Worm (Caenorhabditis elegans) whole organism, L1 larva: ENCODE results near the gene F45E1.5.

ENCODE experiments used
- C34B4.2 ChIP-seq: sonication (generic microtip); optimal IDR thresholded peaks from 2 replicates; lab custom pipeline; 2017; ENCODE audit warnings: mild to moderate bottlenecking, missing genetic modification characterization, missing compliant biosample characterization
- aly-2 ChIP-seq: fragments of 150-350 bp; optimal IDR thresholded peaks from 2 replicates; lab custom pipeline; 2014; ENCODE audit warnings: missing biosample characterization, missing genetic modification characterization
- ama-1 ChIP-seq: fragments of 150-350 bp; optimal IDR thresholded peaks from 2 replicates; lab custom pipeline; 2014
- blmp-1 ChIP-seq: fragments of 150-350 bp; optimal IDR thresholded peaks from 2 replicates; lab custom pipeline; 2014; ENCODE audit warnings: missing biosample characterization, missing genetic modification characterization
- ceh-63 ChIP-seq: fragments of 200-800 bp; sonication (Bioruptor generic); optimal IDR thresholded peaks from 2 replicates; lab custom pipeline; 2018; ENCODE audit warnings: mild to moderate bottlenecking, missing genetic modification characterization, missing compliant biosample characterization
- ceh-82 ChIP-seq, 3 experiments: fragments of 150-350 bp in 1 of 3; sonication (generic microtip) in 2 of 3; optimal IDR thresholded peaks; 2 replicates each; lab custom pipeline; 2014 to 2017; ENCODE audit warnings: missing biosample characterization in 3 of 3, missing genetic modification characterization in 3 of 3
- dsc-1 ChIP-seq: sonication (generic microtip); optimal IDR thresholded peaks from 2 replicates; lab custom pipeline; 2016; ENCODE audit warnings: mild to moderate bottlenecking, missing genetic modification characterization, missing compliant biosample characterization
- efl-1 ChIP-seq, 4 experiments: fragments of 150-350 bp; optimal IDR thresholded peaks in 3 of 4; peaks in 1 of 4; 1 replicate in 1 of 4; 2 replicates in 3 of 4; lab custom pipeline; 2014; ENCODE audit warnings: missing biosample characterization in 2 of 4, missing genetic modification characterization in 2 of 4, missing genetic modification reagents in 2 of 4
- efl-3 ChIP-seq: fragments of 200-800 bp; sonication (Bioruptor generic); optimal IDR thresholded peaks from 2 replicates; lab custom pipeline; 2018; ENCODE audit warnings: mild to moderate bottlenecking, missing genetic modification characterization, missing compliant biosample characterization
- egl-13 ChIP-seq: sonication (generic microtip); optimal IDR thresholded peaks from 2 replicates; lab custom pipeline; 2016; ENCODE audit warnings: missing genotype, missing genetic modification reagents, missing genetic modification characterization, missing compliant biosample characterization
- elt-2 ChIP-seq: sonication (generic microtip); optimal IDR thresholded peaks from 2 replicates; lab custom pipeline; 2016; ENCODE audit warnings: missing genetic modification characterization, mild to moderate bottlenecking, inconsistent platforms, missing compliant biosample characterization, missing genetic modification reagents
- ets-5 ChIP-seq: fragments of 200-800 bp; sonication (Bioruptor generic); IDR thresholded peaks from 2 replicates; pipeline ENCODE4 v1.3.6; 2022; ENCODE audit warnings: missing genetic modification characterization, missing compliant biosample characterization
- fkh-10 ChIP-seq: sonication (generic microtip); optimal IDR thresholded peaks from 2 replicates; lab custom pipeline; 2017; ENCODE audit warnings: missing biosample characterization, missing genetic modification reagents, missing genetic modification characterization
- fkh-8 ChIP-seq: sonication (generic microtip); optimal IDR thresholded peaks from 2 replicates; lab custom pipeline; 2016; ENCODE audit warnings: mild to moderate bottlenecking, missing genetic modification characterization, missing compliant biosample characterization
- hlh-17 ChIP-seq: fragments of 200-800 bp; sonication (Bioruptor generic); optimal IDR thresholded peaks from 2 replicates; lab custom pipeline; 2018; ENCODE audit warnings: missing genetic modification characterization, mild to moderate bottlenecking, missing compliant biosample characterization, moderate library complexity, borderline replicate concordance
- hlh-4 ChIP-seq: sonication (generic microtip); optimal IDR thresholded peaks from 2 replicates; lab custom pipeline; 2016; ENCODE audit warnings: mild to moderate bottlenecking, missing genetic modification characterization, missing compliant biosample characterization
- isw-1 ChIP-seq: fragments of 200-800 bp; sonication (Bioruptor generic); IDR thresholded peaks from 2 replicates; pipeline ENCODE4 v1.3.6; 2022; ENCODE audit warnings: missing genetic modification characterization, missing compliant biosample characterization
- jun-1 ChIP-seq: fragments of 150-350 bp; optimal IDR thresholded peaks from 2 replicates; lab custom pipeline; 2014; ENCODE audit warnings: missing biosample characterization, missing genetic modification reagents, missing genetic modification characterization
- lin-14 ChIP-seq: fragments of 200-800 bp; sonication (Bioruptor generic); optimal IDR thresholded peaks from 2 replicates; lab custom pipeline; 2018; ENCODE audit warnings: mild to moderate bottlenecking, missing genetic modification characterization, moderate library complexity, missing compliant biosample characterization
- lin-15B ChIP-seq: fragments of 150-350 bp; sonication (generic microtip); optimal IDR thresholded peaks from 3 replicates; lab custom pipeline; 2014; ENCODE audit warnings: missing biosample characterization, missing genetic modification characterization
- lin-35 ChIP-seq, 2 experiments: fragments of 150-350 bp; optimal IDR thresholded peaks; 2 replicates each; lab custom pipeline; 2014; ENCODE audit warnings: missing biosample characterization in 2 of 2, missing genetic modification characterization in 2 of 2, missing genetic modification reagents in 2 of 2
- lin-39 ChIP-seq: fragments of 150-350 bp; optimal IDR thresholded peaks from 2 replicates; lab custom pipeline; 2014; ENCODE audit warnings: missing biosample characterization, missing genetic modification reagents, missing genetic modification characterization
- lsy-2 ChIP-seq, 2 experiments: fragments of 150-350 bp; optimal IDR thresholded peaks; 2 replicates each; lab custom pipeline; 2014; ENCODE audit warnings: missing biosample characterization in 2 of 2, missing genetic modification characterization in 2 of 2
- mdl-1 ChIP-seq, 2 experiments: fragments of 150-350 bp; optimal IDR thresholded peaks; 2 replicates each; lab custom pipeline; 2014 to 2017; ENCODE audit warnings: missing biosample characterization in 2 of 2, missing genetic modification characterization in 2 of 2, inconsistent platforms in 1 of 2
- nhr-11 ChIP-seq: fragments of 150-350 bp; optimal IDR thresholded peaks from 2 replicates; lab custom pipeline; 2014; ENCODE audit warnings: missing biosample characterization, missing genetic modification characterization
- nhr-12 ChIP-seq: sonication (generic microtip); optimal IDR thresholded peaks from 2 replicates; lab custom pipeline; 2017; ENCODE audit warnings: missing biosample characterization, missing genetic modification characterization
- nhr-19 ChIP-seq: fragments of 200-800 bp; sonication (Bioruptor generic); conservative IDR thresholded peaks from 2 replicates; pipeline ENCODE4 v1.3.6; 2022; ENCODE audit warnings: missing genetic modification characterization, missing compliant biosample characterization
- nhr-20 ChIP-seq: sonication (generic microtip); optimal IDR thresholded peaks from 2 replicates; lab custom pipeline; 2016; ENCODE audit warnings: mild to moderate bottlenecking, missing genetic modification characterization, missing compliant biosample characterization
- nhr-47 ChIP-seq: sonication (generic microtip); optimal IDR thresholded peaks from 2 replicates; lab custom pipeline; 2016; ENCODE audit warnings: mild to moderate bottlenecking, missing genetic modification characterization, moderate library complexity, missing compliant biosample characterization
- nhr-71 ChIP-seq: sonication (generic microtip); optimal IDR thresholded peaks from 2 replicates; lab custom pipeline; 2016; ENCODE audit warnings: mild to moderate bottlenecking, missing genetic modification characterization, moderate library complexity, missing compliant biosample characterization
- nhr-76 ChIP-seq: sonication (generic microtip); optimal IDR thresholded peaks from 2 replicates; lab custom pipeline; 2017; ENCODE audit warnings: missing biosample characterization, missing genetic modification characterization
- nhr-77 ChIP-seq: fragments of 150-350 bp; optimal IDR thresholded peaks from 2 replicates; lab custom pipeline; 2014; ENCODE audit warnings: missing biosample characterization, missing genetic modification characterization
- nhr-85 ChIP-seq: sonication (generic microtip); peaks from one replicate; lab custom pipeline; 2016; ENCODE audit warnings: missing genetic modification characterization, inconsistent platforms, missing compliant biosample characterization
- pax-3 ChIP-seq: fragments of 200-800 bp; sonication (Bioruptor generic); optimal IDR thresholded peaks from 2 replicates; lab custom pipeline; 2018; ENCODE audit warnings: mild to moderate bottlenecking, missing genetic modification characterization, moderate library complexity, missing compliant biosample characterization
- pqm-1 ChIP-seq: sonication (generic microtip); optimal IDR thresholded peaks from 3 replicates; lab custom pipeline; 2017; ENCODE audit warnings: missing biosample characterization, missing genetic modification characterization
- rnt-1 ChIP-seq: sonication (generic microtip); optimal IDR thresholded peaks from 2 replicates; lab custom pipeline; 2016; ENCODE audit warnings: mild to moderate bottlenecking, missing genetic modification characterization, moderate library complexity, missing compliant biosample characterization
- sox-4 ChIP-seq: sonication (generic microtip); optimal IDR thresholded peaks from 2 replicates; lab custom pipeline; 2016; ENCODE audit warnings: missing genetic modification characterization, missing compliant biosample characterization
- sptf-1 ChIP-seq: fragments of 150-350 bp; optimal IDR thresholded peaks from 2 replicates; lab custom pipeline; 2014; ENCODE audit warnings: missing biosample characterization, missing genetic modification characterization
- sup-37 ChIP-seq: fragments of 200-800 bp; sonication (Bioruptor generic); optimal IDR thresholded peaks from 2 replicates; lab custom pipeline; 2018; ENCODE audit warnings: mild to moderate bottlenecking, missing genetic modification characterization, missing compliant biosample characterization
- swsn-7 ChIP-seq: sonication (generic microtip); optimal IDR thresholded peaks from 2 replicates; lab custom pipeline; 2016; ENCODE audit warnings: missing genetic modification characterization, missing compliant biosample characterization
- tbx-2 ChIP-seq: sonication (generic microtip); optimal IDR thresholded peaks from 2 replicates; lab custom pipeline; 2016; ENCODE audit warnings: missing genetic modification characterization, missing compliant biosample characterization
- unc-130 ChIP-seq: fragments of 150-350 bp; optimal IDR thresholded peaks from 2 replicates; lab custom pipeline; 2017; ENCODE audit warnings: missing biosample characterization, missing genetic modification characterization, inconsistent platforms
- unc-62 ChIP-seq: fragments of 150-350 bp; optimal IDR thresholded peaks from 2 replicates; lab custom pipeline; 2014; ENCODE audit warnings: missing biosample characterization, missing genetic modification reagents, missing genetic modification characterization
- unc-98 ChIP-seq: fragments of 200-800 bp; sonication (Bioruptor generic); IDR thresholded peaks from 2 replicates; pipeline ENCODE4 v1.3.6; 2022; ENCODE audit warnings: missing genetic modification characterization, missing compliant biosample characterization
- vab-15 ChIP-seq: sonication (generic microtip); optimal IDR thresholded peaks from 2 replicates; lab custom pipeline; 2017; ENCODE audit warnings: missing genotype, mild to moderate bottlenecking, missing genetic modification characterization, missing compliant biosample characterization
- xbp-1 ChIP-seq: sonication (generic microtip); optimal IDR thresholded peaks from 2 replicates; lab custom pipeline; 2016; ENCODE audit warnings: missing genetic modification characterization, missing compliant biosample characterization
- ztf-11 ChIP-seq, 2 experiments: sonication (generic microtip); optimal IDR thresholded peaks; 2 replicates each; lab custom pipeline; 2016 to 2017; ENCODE audit warnings: missing genetic modification characterization in 2 of 2, missing biosample characterization in 1 of 2, missing compliant biosample characterization in 1 of 2
- ztf-4 ChIP-seq: fragments of 150-350 bp; optimal IDR thresholded peaks from 2 replicates; lab custom pipeline; 2014; ENCODE audit warnings: missing biosample characterization, missing genetic modification characterization

Gene F45E1.5

ce11 chrX:7975741-7976140 lies 759 bp upstream of the F45E1.5 start:
- TF ChIP-seq fkh-10 (no peak), rnt-1 (tag; lab: Kevin White, UChicago) (no peak), nhr-77 (tag; lab: Kevin White, UChicago) (no peak), nhr-76 (tag; lab: Kevin White, UChicago) (no peak), elt-2 (tag; lab: Kevin White, UChicago) (peak; percentile 23), hlh-4 (tag; lab: Kevin White, UChicago) (no peak), efl-1 (optimal IDR thresholded peaks at IDR 0.05; lab: Kevin White, UChicago) (no peak), efl-1 (GFP tag; optimal IDR thresholded peaks at IDR 0.05 in 1 of 2; lab: Kevin White, UChicago) (no peak)

- peak; percentile 41 for TF ChIP-seq sox-4 (tag; lab: Kevin White, UChicago)
- no peak for TF ChIP-seq pqm-1
- TF ChIP-seq dsc-1 (tag; lab: Kevin White, UChicago): peak; percentile 31
- no peak for TF ChIP-seq hlh-17 (GFP tag; lab: Kevin White, UChicago)
- no peak for TF ChIP-seq vab-15 (tag; lab: Kevin White, UChicago)
- TF ChIP-seq nhr-11 (tag; lab: Kevin White, UChicago): no peak
- no peak for TF ChIP-seq ceh-82 (tag; optimal IDR thresholded peaks at IDR 0.05; lab: Kevin White, UChicago)
- TF ChIP-seq lin-39 (tag; lab: Kevin White, UChicago): no peak
- peak; percentile 66 for TF ChIP-seq nhr-71 (tag; lab: Kevin White, UChicago)
- TF ChIP-seq fkh-10: no peak
- TF ChIP-seq rnt-1 (tag; lab: Kevin White, UChicago): no peak
- no peak; the same call in 1 of the 2 replicates for TF ChIP-seq isw-1 (GFP tag; lab: Robert Waterston, UW)
- no peak for TF ChIP-seq lin-15B (tag; lab: Kevin White, UChicago)
- TF ChIP-seq fkh-8 (tag; lab: Kevin White, UChicago): peak; percentile 87
- TF ChIP-seq nhr-47 (tag; lab: Kevin White, UChicago): peak; percentile 51
- no peak for TF ChIP-seq ztf-4 (tag; lab: Kevin White, UChicago)
- TF ChIP-seq elt-2 (tag; lab: Kevin White, UChicago): no peak
- no peak for TF ChIP-seq xbp-1 (tag; lab: Kevin White, UChicago)
- no peak for TF ChIP-seq efl-3 (GFP tag; lab: Kevin White, UChicago)
- no peak for TF ChIP-seq mdl-1 (tag; optimal IDR thresholded peaks at IDR 0.05; lab: Kevin White, UChicago)
- no peak for TF ChIP-seq ztf-11 (tag; optimal IDR thresholded peaks at IDR 0.05; lab: Kevin White, UChicago)
Observed at ce11 chrX:7977452-7977851, 952 bp downstream of the F45E1.5 start.

ce11 chrX:7982047-7982446 lies 5.5 kb downstream of the F45E1.5 start, which contains the start of gene his-71:
Gene his-71, minus strand, starts transcription at chrX:7982070.
- TF ChIP-seq unc-130 (tag; lab: Kevin White, UChicago) (no peak), lin-39 (tag; lab: Kevin White, UChicago) (no peak), sptf-1 (no peak), unc-62 (GFP tag; lab: Kevin White, UChicago) (no peak), nhr-85 (tag; lab: Kevin White, UChicago) (peak; percentile 61), pax-3 (tag; lab: Kevin White, UChicago) (no peak), egl-13 (tag; lab: Kevin White, UChicago) (no peak), sox-4 (tag; lab: Kevin White, UChicago) (no peak), ztf-4 (tag; lab: Kevin White, UChicago) (no peak), nhr-20 (tag; lab: Kevin White, UChicago) (peak; percentile 20), mdl-1 (tag; optimal IDR thresholded peaks at IDR 0.05; lab: Kevin White, UChicago) (no peak), efl-3 (GFP tag; lab: Kevin White, UChicago) (no peak), lin-14 (peak; percentile 34), ceh-63 (GFP tag; lab: Kevin White, UChicago) (no peak), lin-35 (GFP tag; optimal IDR thresholded peaks at IDR 0.05; lab: Kevin White, UChicago) (peak in 1 of 2 experiments; percentile 40), ama-1 (no peak), lsy-2 (tag; optimal IDR thresholded peaks at IDR 0.05; lab: Kevin White, UChicago) (no peak), swsn-7 (tag; lab: Kevin White, UChicago) (no peak), nhr-19 (GFP tag; lab: Robert Waterston, UW) (no peak), ets-5 (no peak), nhr-12 (tag; lab: Kevin White, UChicago) (no peak), tbx-2 (tag; lab: Kevin White, UChicago) (no peak), pqm-1 (no peak), sup-37 (GFP tag; lab: Kevin White, UChicago) (no peak), jun-1 (tag; lab: Kevin White, UChicago) (no peak), blmp-1 (peak; percentile 81), nhr-76 (tag; lab: Kevin White, UChicago) (no peak), unc-98 (GFP tag; lab: Robert Waterston, UW) (no peak), aly-2 (no peak), C34B4.2 (tag; lab: Kevin White, UChicago) (no peak), fkh-8 (tag; lab: Kevin White, UChicago) (peak; percentile 70)
